Fruit fly (Drosophila melanogaster) whole organism, wandering third instar larva: ENCODE measurements around the gene CG7328.

Experiments used
- Abd-B ChIP-seq: fragments of >200 bp; optimal IDR thresholded peaks from 2 replicates; lab custom pipeline; 2017; ENCODE audit warnings: missing biosample characterization, missing genetic modification characterization
- CG32264 ChIP-seq: fragments of 200-800 bp; sonication (Bioruptor generic); optimal IDR thresholded peaks from 2 replicates; lab custom pipeline; 2016; ENCODE audit warnings: missing biosample characterization, missing genetic modification characterization
- CG9705 ChIP-seq: fragments of 200-800 bp; sonication (Bioruptor generic); optimal IDR thresholded peaks from 2 replicates; lab custom pipeline; 2018; ENCODE audit warnings: missing biosample characterization, mild to moderate bottlenecking, missing genetic modification characterization
- CrebA ChIP-seq: fragments of 200-800 bp; sonication (Bioruptor generic); optimal IDR thresholded peaks from 2 replicates; lab custom pipeline; 2016; ENCODE audit warnings: missing biosample characterization, mild to moderate bottlenecking, missing genetic modification characterization, borderline replicate concordance
- Dfd ChIP-seq: fragments of >200 bp; optimal IDR thresholded peaks from 2 replicates; lab custom pipeline; 2017; ENCODE audit warnings: missing biosample characterization, missing genetic modification characterization
- Dif ChIP-seq: fragments of 200-275, 200-300 bp; sonication (Bioruptor generic); optimal IDR thresholded peaks from 2 replicates; lab custom pipeline; 2018; ENCODE audit warnings: missing biosample characterization, missing genetic modification characterization; ENCODE audit not compliant: partially characterized antibody
- GATAd ChIP-seq: sonication (Bioruptor generic); optimal IDR thresholded peaks from 2 replicates; lab custom pipeline; 2016; ENCODE audit warnings: missing biosample characterization, missing genetic modification characterization
- HLH106 ChIP-seq: fragments of 200-800 bp; optimal IDR thresholded peaks from 3 replicates; lab custom pipeline; 2019; ENCODE audit warnings: missing biosample characterization, mild to moderate bottlenecking, missing genetic modification characterization, moderate library complexity
- Hnf4 ChIP-seq: fragments of 200-800 bp; sonication (Bioruptor generic); optimal IDR thresholded peaks from 2 replicates; lab custom pipeline; 2016; ENCODE audit warnings: missing biosample characterization, mild to moderate bottlenecking, missing genetic modification characterization
- Hr78 ChIP-seq: fragments of >200 bp; optimal IDR thresholded peaks from 2 replicates; lab custom pipeline; 2017; ENCODE audit warnings: missing biosample characterization, missing genetic modification characterization
- Hr83 ChIP-seq: fragments of 200-300 bp; sonication (Bioruptor generic); optimal IDR thresholded peaks from 2 replicates; lab custom pipeline; 2016; ENCODE audit warnings: missing biosample characterization, mild to moderate bottlenecking, missing genetic modification characterization, moderate library complexity; ENCODE audit not compliant: poor library complexity, severe bottlenecking
- Jra ChIP-seq: sonication (Bioruptor generic); optimal IDR thresholded peaks from 2 replicates; lab custom pipeline; 2016; ENCODE audit warnings: missing biosample characterization, missing genetic modification characterization
- Mio ChIP-seq: sonication (Bioruptor generic); optimal IDR thresholded peaks from 2 replicates; lab custom pipeline; 2016; ENCODE audit warnings: missing biosample characterization, missing genetic modification characterization
- Myc ChIP-seq: fragments of >200 bp; optimal IDR thresholded peaks from 2 replicates; lab custom pipeline; 2017
- N ChIP-seq: fragments of >200 bp; optimal IDR thresholded peaks from 2 replicates; lab custom pipeline; 2018; ENCODE audit warnings: missing biosample characterization, missing external identifiers, missing genetic modification characterization
- OdsH ChIP-seq: fragments of 200-800 bp; sonication (Bioruptor generic); optimal IDR thresholded peaks from 2 replicates; lab custom pipeline; 2016; ENCODE audit warnings: missing biosample characterization, mild to moderate bottlenecking, missing genetic modification characterization
- Rel ChIP-seq, 2 experiments: fragments of 200-800 bp; sonication (Bioruptor generic) in 1 of 2; optimal IDR thresholded peaks; 2 replicates in 1 of 2; 3 replicates in 1 of 2; lab custom pipeline; 2016 to 2019; ENCODE audit warnings: mild to moderate bottlenecking in 2 of 2, missing biosample characterization in 2 of 2, missing genetic modification characterization in 2 of 2, moderate library complexity in 1 of 2
- Sp1 ChIP-seq: fragments of 200-800 bp; sonication (Bioruptor generic); optimal IDR thresholded peaks from 3 replicates; lab custom pipeline; 2019; ENCODE audit warnings: missing biosample characterization, mild to moderate bottlenecking, missing genetic modification characterization, moderate library complexity
- Vsx2 ChIP-seq: fragments of 200-300, 225-300 bp; sonication (Bioruptor generic); optimal IDR thresholded peaks from 2 replicates; lab custom pipeline; 2018; ENCODE audit warnings: missing biosample characterization, missing genetic modification characterization; ENCODE audit not compliant: partially characterized antibody
- br ChIP-seq: fragments of 200-800 bp; sonication (Bioruptor generic); optimal IDR thresholded peaks from 2 replicates; lab custom pipeline; 2016; ENCODE audit warnings: missing biosample characterization, missing genetic modification characterization
- brk ChIP-seq: fragments of 200-800 bp; sonication (Bioruptor generic); optimal IDR thresholded peaks from 2 replicates; lab custom pipeline; 2016; ENCODE audit warnings: missing biosample characterization, mild to moderate bottlenecking, missing genetic modification characterization
- dl ChIP-seq, 2 experiments: fragments of 175-275, 200-275 bp in 1 of 2; fragments of 200-275 bp in 1 of 2; sonication (Bioruptor generic); optimal IDR thresholded peaks; lab custom pipeline; 2018; ENCODE audit warnings: mild to moderate bottlenecking in 2 of 2, missing biosample characterization in 2 of 2, missing genetic modification characterization in 2 of 2, moderate library complexity in 2 of 2; ENCODE audit not compliant: partially characterized antibody in 2 of 2, insufficient read depth in 1 of 2
- dmrt93B ChIP-seq: fragments of 200-800 bp; sonication (Bioruptor generic); optimal IDR thresholded peaks from 2 replicates; lab custom pipeline; 2018; ENCODE audit warnings: missing biosample characterization, mild to moderate bottlenecking, missing genetic modification characterization
- dsf ChIP-seq: sonication (Bioruptor generic); optimal IDR thresholded peaks from 2 replicates; lab custom pipeline; 2016; ENCODE audit warnings: missing biosample characterization, missing genetic modification characterization, borderline replicate concordance
- ey ChIP-seq: fragments of 200-800 bp; sonication (Bioruptor generic); optimal IDR thresholded peaks from 2 replicates; lab custom pipeline; 2016; ENCODE audit warnings: missing biosample characterization, missing genetic modification characterization
- foxo ChIP-seq, 2 experiments: fragments of 200-800 bp; sonication (Bioruptor generic); optimal IDR thresholded peaks; 2 replicates in 1 of 2; 3 replicates in 1 of 2; lab custom pipeline; 2016 to 2017; ENCODE audit warnings: missing biosample characterization in 2 of 2, missing genetic modification characterization in 2 of 2
- fru ChIP-seq: fragments of 200-800 bp; sonication (Bioruptor generic); optimal IDR thresholded peaks from 3 replicates; lab custom pipeline; 2016; ENCODE audit warnings: missing biosample characterization, mild to moderate bottlenecking, missing genetic modification characterization
- h ChIP-seq: fragments of 200-800 bp; sonication (Bioruptor generic); optimal IDR thresholded peaks from 3 replicates; lab custom pipeline; 2016; ENCODE audit warnings: missing biosample characterization, mild to moderate bottlenecking, missing genetic modification characterization
- jim ChIP-seq: fragments of 175-275, 200-325 bp; sonication (Bioruptor generic); optimal IDR thresholded peaks from 2 replicates; lab custom pipeline; 2016; ENCODE audit warnings: missing biosample characterization, mild to moderate bottlenecking, missing genetic modification characterization
- lola ChIP-seq: fragments of >200 bp; optimal IDR thresholded peaks from 2 replicates; lab custom pipeline; 2017; ENCODE audit warnings: missing biosample characterization, missing genetic modification characterization
- pan ChIP-seq: fragments of >200 bp; optimal IDR thresholded peaks from 2 replicates; lab custom pipeline; 2017
- psq ChIP-seq: fragments of 200-800 bp; sonication (Bioruptor generic); optimal IDR thresholded peaks from 3 replicates; lab custom pipeline; 2017; ENCODE audit warnings: missing biosample characterization, mild to moderate bottlenecking, missing genetic modification characterization, moderate library complexity
- rgr ChIP-seq: fragments of 200-800 bp; sonication (Bioruptor generic); optimal IDR thresholded peaks from 3 replicates; lab custom pipeline; 2016; ENCODE audit warnings: missing biosample characterization, mild to moderate bottlenecking, missing genetic modification characterization
- sage ChIP-seq: fragments of 200-800 bp; sonication (Bioruptor generic); optimal IDR thresholded peaks from 2 replicates; lab custom pipeline; 2016; ENCODE audit warnings: missing biosample characterization, mild to moderate bottlenecking, missing genetic modification characterization
- sv ChIP-seq: fragments of 200-800 bp; sonication (Bioruptor generic); optimal IDR thresholded peaks from 3 replicates; lab custom pipeline; 2016; ENCODE audit warnings: missing biosample characterization, missing genetic modification characterization
- tai ChIP-seq: sonication (Bioruptor generic); optimal IDR thresholded peaks from 2 replicates; lab custom pipeline; 2016; ENCODE audit warnings: missing biosample characterization, missing genetic modification characterization
- usp ChIP-seq: fragments of >200 bp; optimal IDR thresholded peaks from 2 replicates; lab custom pipeline; 2017; ENCODE audit warnings: missing biosample characterization, missing genetic modification characterization
- woc ChIP-seq: sonication (Bioruptor generic); optimal IDR thresholded peaks from 2 replicates; lab custom pipeline; 2016; ENCODE audit warnings: missing biosample characterization, mild to moderate bottlenecking, missing genetic modification characterization

The CG7328 gene

DNA sequence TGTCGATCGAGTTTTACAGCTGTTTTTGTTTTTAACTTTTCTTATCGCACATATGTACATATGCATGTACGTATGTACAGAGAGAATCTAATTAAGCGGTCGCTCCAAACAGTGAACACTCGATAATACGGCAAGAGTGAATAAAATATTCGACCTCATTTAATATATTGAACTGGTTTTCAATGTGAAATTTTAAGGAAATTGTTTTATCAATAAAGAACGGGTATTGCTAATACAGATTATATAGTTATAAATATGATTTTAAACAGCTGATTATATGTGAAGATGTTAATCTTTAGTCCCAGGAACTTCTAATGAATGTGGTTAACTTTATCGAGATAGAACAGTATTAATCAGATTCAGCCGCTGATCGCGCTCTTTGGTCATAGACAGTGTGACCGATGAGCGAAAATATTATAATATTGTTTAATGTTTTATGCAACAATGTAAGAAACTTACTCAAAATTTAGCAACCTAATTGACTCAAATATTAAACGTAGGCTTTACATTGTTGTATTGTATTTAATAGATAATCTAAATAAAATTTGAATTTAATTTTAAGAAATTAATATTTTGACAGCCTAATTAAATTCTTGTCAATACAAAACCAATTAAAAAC lies at the start of gene CG7328:
Gene CG7328, minus strand, starts transcription at position 19 of the 619 bp plus-strand sequence.
- TF ChIP-seq Hr83 (GFP tag; lab: Kevin White, UChicago) (no peak), usp (GFP tag; lab: Kevin White, UChicago) (no peak), lola (no peak), brk (no peak), OdsH (GFP tag; lab: Kevin White, UChicago) (peak; percentile 84), N (GFP tag; lab: Kevin White, UChicago) (no peak), rgr (GFP tag; lab: Kevin White, UChicago) (peak; percentile 84), HLH106 (tag; lab: Kevin White, UChicago) (peak; percentile 83), h (GFP tag; lab: Kevin White, UChicago) (peak; percentile 84), sv (GFP tag; lab: Kevin White, UChicago) (peak; percentile 25), jim (GFP tag; lab: Kevin White, UChicago) (no peak), CrebA (GFP tag; lab: Kevin White, UChicago) (no peak), dl (GFP tag; optimal IDR thresholded peaks at IDR 0.05; lab: Kevin White, UChicago; ENCODE audit: insufficient read depth in 1 of 2, partially characterized antibody in 2 of 2) (no peak), Jra (no peak), woc (GFP tag; lab: Kevin White, UChicago) (peak; percentile 77), br (GFP tag; lab: Kevin White, UChicago) (peak; percentile 71), Vsx2 (GFP tag; lab: Kevin White, UChicago) (no peak), Mio (GFP tag; lab: Kevin White, UChicago) (no peak), Abd-B (GFP tag; lab: Kevin White, UChicago) (no peak), sage (no peak), foxo (GFP tag; optimal IDR thresholded peaks at IDR 0.05; lab: Kevin White, UChicago) (no peak), Hr78 (GFP tag; lab: Kevin White, UChicago) (no peak), pan (lab: Kevin White, UChicago) (no peak), Dfd (GFP tag; lab: Kevin White, UChicago) (no peak), Hnf4 (GFP tag; lab: Kevin White, UChicago) (no peak), dmrt93B (GFP tag; lab: Kevin White, UChicago) (peak; percentile 49), Myc (lab: Kevin White, UChicago) (no peak), dsf (GFP tag; lab: Kevin White, UChicago) (no peak), CG9705 (GFP tag; lab: Kevin White, UChicago) (no peak), tai (no peak), Rel (GFP tag; optimal IDR thresholded peaks at IDR 0.05; lab: Kevin White, UChicago) (no peak), Rel (tag; optimal IDR thresholded peaks at IDR 0.05; lab: Kevin White, UChicago) (no peak), fru (peak; percentile 69), ey (GFP tag; lab: Kevin White, UChicago) (peak; percentile 80), Sp1 (GFP tag; lab: Kevin White, UChicago) (peak; percentile 82), psq (GFP tag; lab: Kevin White, UChicago) (peak; percentile 65), CG32264 (GFP tag; lab: Kevin White, UChicago) (no peak), Dif (GFP tag; lab: Kevin White, UChicago) (no peak), GATAd (GFP tag; lab: Kevin White, UChicago) (peak; percentile 6)

DNA sequence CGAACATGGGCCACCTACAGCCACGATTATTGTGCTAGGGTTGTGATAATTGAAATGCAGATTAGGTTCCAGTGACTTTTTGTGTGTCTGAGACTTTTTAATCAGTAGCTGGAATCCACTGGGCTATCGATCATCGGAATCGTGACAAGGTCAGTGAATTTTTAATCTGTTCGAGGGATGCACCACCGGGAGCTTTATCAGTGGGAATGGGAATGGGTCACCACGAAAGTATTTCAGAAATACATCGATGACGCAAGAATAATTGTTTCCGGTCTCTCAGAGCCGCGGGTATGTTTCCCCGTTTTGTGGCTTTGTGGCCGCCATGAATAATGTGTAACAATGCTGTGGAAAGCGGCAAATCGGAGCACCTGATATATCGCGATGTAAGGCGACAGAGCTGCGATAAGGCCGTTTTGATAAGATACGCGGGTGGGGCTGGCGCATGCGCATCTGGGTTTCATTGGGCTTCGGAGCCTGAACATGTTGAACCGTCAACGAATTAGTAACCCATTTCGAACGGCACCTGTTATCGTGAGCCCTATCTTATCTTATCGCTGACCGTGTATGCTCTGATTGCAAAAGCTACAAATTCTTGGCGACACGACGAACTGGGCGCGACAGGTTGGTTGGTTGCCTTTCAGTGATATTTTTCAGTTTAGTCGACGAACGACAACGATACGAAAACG lies 47.6 kb upstream of the CG7328 start, which contains the start of gene Ssk:
Gene Ssk, plus strand, starts transcription at position 638 of the 686 bp plus-strand sequence.
- peak; percentile 90 for TF ChIP-seq Vsx2 (GFP tag; lab: Kevin White, UChicago)
- no peak for TF ChIP-seq Hr83 (GFP tag; lab: Kevin White, UChicago)
- no peak for TF ChIP-seq OdsH (GFP tag; lab: Kevin White, UChicago)
- no peak for TF ChIP-seq Hnf4 (GFP tag; lab: Kevin White, UChicago)
- peak; percentile 13 for TF ChIP-seq Rel (GFP tag; optimal IDR thresholded peaks at IDR 0.05; lab: Kevin White, UChicago)
- peak; percentile 63 for TF ChIP-seq Rel (tag; optimal IDR thresholded peaks at IDR 0.05; lab: Kevin White, UChicago)
- peak; percentile 7 for TF ChIP-seq Sp1 (GFP tag; lab: Kevin White, UChicago)
- TF ChIP-seq h (GFP tag; lab: Kevin White, UChicago), result peak; percentile 20
- TF ChIP-seq pan (lab: Kevin White, UChicago), result no peak
- TF ChIP-seq CrebA (GFP tag; lab: Kevin White, UChicago), result peak; percentile 80
- peak; percentile 59 for TF ChIP-seq Dif (GFP tag; lab: Kevin White, UChicago)
- TF ChIP-seq sage, result no peak
- no peak for TF ChIP-seq CG9705 (GFP tag; lab: Kevin White, UChicago)
- TF ChIP-seq jim (GFP tag; lab: Kevin White, UChicago), result no peak
